Fruit fly (Drosophila melanogaster) whole organism, adult: ENCODE measurements around the gene Cbp80.

Experiments used
- CG12768 ChIP-seq: fragments of 200-800 bp; sonication (Bioruptor generic); optimal IDR thresholded peaks from 2 replicates; lab custom pipeline; 2017; ENCODE audit warnings: missing biosample characterization, missing genetic modification characterization, mild to moderate bottlenecking, moderate library complexity, missing genetic modification reagents
- CG14711 ChIP-seq: fragments of 200-800 bp; sonication (Bioruptor generic); optimal IDR thresholded peaks from 2 replicates; lab custom pipeline; 2018; ENCODE audit warnings: missing biosample characterization, mild to moderate bottlenecking, missing genetic modification characterization, moderate library complexity
- CG1620 ChIP-seq: fragments of 200-800 bp; sonication (Bioruptor generic); optimal IDR thresholded peaks from 2 replicates; lab custom pipeline; 2016; ENCODE audit warnings: missing biosample characterization, missing genetic modification characterization
- CG33017 ChIP-seq: fragments of 200-800 bp; sonication (Bioruptor generic); optimal IDR thresholded peaks from 2 replicates; lab custom pipeline; 2018; ENCODE audit warnings: missing biosample characterization, mild to moderate bottlenecking, missing genetic modification characterization, moderate library complexity
- CG5204 ChIP-seq: fragments of 200-800 bp; sonication (Bioruptor generic); optimal IDR thresholded peaks from 2 replicates; lab custom pipeline; 2016; ENCODE audit warnings: missing biosample characterization, missing genetic modification characterization
- CG7101 ChIP-seq: fragments of 200-800 bp; sonication (Bioruptor generic); optimal IDR thresholded peaks from 2 replicates; lab custom pipeline; 2018; ENCODE audit warnings: missing biosample characterization, mild to moderate bottlenecking, missing genetic modification characterization, moderate library complexity
- Crg-1 ChIP-seq: fragments of 200-800 bp; sonication (Bioruptor generic); optimal IDR thresholded peaks from 2 replicates; lab custom pipeline; 2016; ENCODE audit warnings: missing biosample characterization, missing genetic modification characterization
- Hr96 ChIP-seq: fragments of 200-800 bp; sonication (Bioruptor generic); optimal IDR thresholded peaks from 2 replicates; lab custom pipeline; 2016; ENCODE audit warnings: missing biosample characterization, missing genetic modification characterization
- bab1 ChIP-seq: fragments of 200-800 bp; sonication (Bioruptor generic); optimal IDR thresholded peaks from 3 replicates; lab custom pipeline; 2019; ENCODE audit warnings: missing biosample characterization, mild to moderate bottlenecking, missing genetic modification characterization, moderate library complexity
- cnc ChIP-seq, 2 experiments: fragments of >200 bp; optimal IDR thresholded peaks; 2 replicates each; lab custom pipeline; 2017
- kay ChIP-seq: fragments of 200-800 bp; sonication (Bioruptor generic); peaks from one replicate; lab custom pipeline; 2016; ENCODE audit warnings: missing biosample characterization, missing genetic modification characterization, borderline replicate concordance
- tj ChIP-seq: fragments of 200-800 bp; sonication (Bioruptor generic); optimal IDR thresholded peaks from 3 replicates; lab custom pipeline; 2017; ENCODE audit warnings: missing biosample characterization, mild to moderate bottlenecking, missing genetic modification characterization, moderate library complexity

dm6 chrX:4616865-4617669 lies 32.7 kb upstream of the Cbp80 start, which contains the start of gene peb:
- peak; percentile 21 for TF ChIP-seq Hr96 (GFP tag; lab: Kevin White, UChicago)
- TF ChIP-seq CG33017 (tag; lab: Kevin White, UChicago) = no peak
- TF ChIP-seq CG5204 = no peak
- no peak for TF ChIP-seq CG7101 (tag; lab: Kevin White, UChicago)
- no peak for TF ChIP-seq CG14711 (tag; lab: Kevin White, UChicago)
- no peak for TF ChIP-seq CG1620 (GFP tag; lab: Kevin White, UChicago)
- TF ChIP-seq kay (GFP tag; lab: Kevin White, UChicago) = no peak
- peak; percentile 36 for TF ChIP-seq tj (GFP tag; lab: Kevin White, UChicago)
- TF ChIP-seq Crg-1 (GFP tag; lab: Kevin White, UChicago) = no peak
- no peak for TF ChIP-seq CG12768 (GFP tag; lab: Kevin White, UChicago)
- no peak for TF ChIP-seq cnc (optimal IDR thresholded peaks at IDR 0.05; lab: Kevin White, UChicago)
- TF ChIP-seq bab1 = peak; percentile 63
